Fruit fly (Drosophila melanogaster): ENCODE data around the gene Mal-B1.

- TF ChIP-seq CG14655 (GFP tag; optimal IDR thresholded peaks at IDR 0.05) (no peak), CG4496 (GFP tag; IDR thresholded peaks at IDR 0.05) (no peak)
Observed at dm6 chr2L:11853130-11853529, 6.1 kb downstream of the Mal-B1 start, which contains the start of gene CG42751.

Measured in whole organism, pupa.